Worm (Caenorhabditis elegans): ENCODE measurements around the gene zhit-2.

- TF ChIP-seq ztf-29 (GFP tag; IDR thresholded peaks at IDR 0.05) (no peak), flt-1 (GFP tag; IDR thresholded peaks at IDR 0.05) (no peak), med-1 (GFP tag; optimal IDR thresholded peaks at IDR 0.05; ENCODE audit: insufficient read depth) (no peak), T22C8.4 (GFP tag; IDR thresholded peaks at IDR 0.05) (no peak), tab-1 (GFP tag; IDR thresholded peaks at IDR 0.05) (no peak), ref-1 (GFP tag; conservative IDR thresholded peaks at IDR 0.05) (no peak), cog-1 (tag; optimal IDR thresholded peaks at IDR 0.05) (no peak)
Measured at ce11 chrIII:4221527-4221926, 22.7 kb downstream of the zhit-2 start.

All from whole organism, midembryonic.